Fruit fly (Drosophila melanogaster) whole organism, embryonic: ENCODE data around the gene Drsl4.
A peak's percentile ranks its signal among the peaks of the same experiment; 100 is the strongest.

Experiments
- BtbVII ChIP-seq: fragments of 200-800 bp; sonication (Bioruptor generic); optimal IDR thresholded peaks from 3 replicates; lab custom pipeline; 2017; ENCODE audit warnings: missing biosample characterization, mild to moderate bottlenecking, missing genetic modification characterization
- CG10654 ChIP-seq: fragments of 200-800 bp; sonication (Bioruptor generic); optimal IDR thresholded peaks from 2 replicates; lab custom pipeline; 2016; ENCODE audit warnings: missing biosample characterization, missing genetic modification characterization
- CG12299 ChIP-seq: fragments of 200-800 bp; sonication (Bioruptor generic); optimal IDR thresholded peaks from 2 replicates; lab custom pipeline; 2018; ENCODE audit warnings: missing biosample characterization, mild to moderate bottlenecking, missing genetic modification characterization
- CG14710 ChIP-seq: fragments of 200-800 bp; sonication (Bioruptor generic); optimal IDR thresholded peaks from 3 replicates; lab custom pipeline; 2019; ENCODE audit warnings: missing biosample characterization, mild to moderate bottlenecking, missing genetic modification characterization, moderate library complexity
- CG17802 ChIP-seq: fragments of 200-800 bp; sonication (Bioruptor generic); optimal IDR thresholded peaks from 2 replicates; lab custom pipeline; 2018; ENCODE audit warnings: missing biosample characterization, mild to moderate bottlenecking, missing genetic modification characterization, moderate library complexity
- CG2120 ChIP-seq: fragments of 200-800 bp; sonication (Bioruptor generic); optimal IDR thresholded peaks from 3 replicates; lab custom pipeline; 2016; ENCODE audit warnings: missing biosample characterization, missing genetic modification characterization
- CG2875 ChIP-seq: fragments of 200-800 bp; sonication (Bioruptor generic); optimal IDR thresholded peaks from 2 replicates; lab custom pipeline; 2017; ENCODE audit warnings: missing biosample characterization, mild to moderate bottlenecking, missing genetic modification characterization, missing genetic modification reagents
- CG34422 ChIP-seq: fragments of 200-800 bp; sonication (Bioruptor generic); IDR thresholded peaks from 3 replicates; pipeline ENCODE4 v1.3.6; 2022; ENCODE audit warnings: missing biosample characterization, missing genetic modification characterization
- CG42726 ChIP-seq: fragments of 200-800 bp; sonication (Bioruptor generic); IDR thresholded peaks from 2 replicates; pipeline ENCODE4 v1.3.6; 2022; ENCODE audit warnings: missing biosample characterization, missing genetic modification characterization; ENCODE audit not compliant: partially characterized antibody
- CG4854 ChIP-seq: fragments of 200-800 bp; sonication (Bioruptor generic); optimal IDR thresholded peaks from 2 replicates; lab custom pipeline; 2016; ENCODE audit warnings: missing biosample characterization, missing genetic modification characterization, inconsistent platforms
- CG6654 ChIP-seq: fragments of 200-800 bp; sonication (Bioruptor generic); optimal IDR thresholded peaks from 2 replicates; lab custom pipeline; 2017; ENCODE audit warnings: missing biosample characterization, mild to moderate bottlenecking, missing genetic modification characterization
- CG8290 ChIP-seq, 3 experiments: fragments of 200-800 bp; sonication (Bioruptor generic); optimal IDR thresholded peaks; 2 replicates each; lab custom pipeline; 2016 to 2019; ENCODE audit warnings: missing biosample characterization in 3 of 3, missing genetic modification characterization in 3 of 3, mild to moderate bottlenecking in 2 of 3, moderate library complexity in 1 of 3
- Drgx ChIP-seq: fragments of 200-800 bp; sonication (Bioruptor generic); IDR thresholded peaks from 2 replicates; pipeline ENCODE4 v1.3.6; 2022; ENCODE audit warnings: missing biosample characterization, missing genetic modification characterization
- Ets65A ChIP-seq: fragments of 200-800 bp; sonication (Bioruptor generic); peaks from one replicate; lab custom pipeline; 2016; ENCODE audit warnings: missing biosample characterization, missing genetic modification characterization
- Fer1 ChIP-seq: fragments of 200-800 bp; sonication (Bioruptor generic); optimal IDR thresholded peaks from 2 replicates; lab custom pipeline; 2017; ENCODE audit warnings: missing biosample characterization, mild to moderate bottlenecking, missing genetic modification characterization
- HLH4C ChIP-seq: fragments of 200-800 bp; sonication (Bioruptor generic); IDR thresholded peaks from 3 replicates; pipeline ENCODE4 v1.3.6; 2022; ENCODE audit warnings: missing biosample characterization, missing genetic modification characterization; ENCODE audit not compliant: partially characterized antibody
- Hey ChIP-seq: fragments of 200-800 bp; sonication (Bioruptor generic); optimal IDR thresholded peaks from 3 replicates; lab custom pipeline; 2018; ENCODE audit warnings: missing biosample characterization, mild to moderate bottlenecking, missing genetic modification characterization
- Hsf ChIP-seq: fragments of 200-800 bp; sonication (Bioruptor generic); optimal IDR thresholded peaks from 3 replicates; lab custom pipeline; 2016; ENCODE audit warnings: missing biosample characterization, missing genetic modification characterization
- Med ChIP-seq: fragments of 200-800 bp; sonication (Bioruptor generic); peaks from one replicate; lab custom pipeline; 2016; ENCODE audit warnings: missing biosample characterization, missing genetic modification characterization, mild to moderate bottlenecking, inconsistent platforms, moderate library complexity
- NFAT ChIP-seq: fragments of 200-800 bp; sonication (Bioruptor generic); IDR thresholded peaks from 2 replicates; pipeline ENCODE4 v1.3.6; 2022; ENCODE audit warnings: missing biosample characterization, missing genetic modification characterization
- NK7.1 ChIP-seq: fragments of 200-800 bp; sonication (Bioruptor generic); optimal IDR thresholded peaks from 3 replicates; lab custom pipeline; 2016; ENCODE audit warnings: missing biosample characterization, missing genetic modification characterization
- Scr ChIP-seq: fragments of 200-800 bp; sonication (Bioruptor generic); IDR thresholded peaks from 2 replicates; pipeline ENCODE4 v1.3.6; 2022; ENCODE audit warnings: missing biosample characterization, missing genetic modification characterization; ENCODE audit not compliant: partially characterized antibody
- ato ChIP-seq: fragments of 200-800 bp; sonication (Bioruptor generic); IDR thresholded peaks from 2 replicates; pipeline ENCODE4 v1.3.6; 2022; ENCODE audit warnings: missing biosample characterization, missing genetic modification characterization; ENCODE audit not compliant: partially characterized antibody
- cad ChIP-seq: fragments of >200 bp; optimal IDR thresholded peaks from 2 replicates; lab custom pipeline; 2017; ENCODE audit warnings: missing biosample characterization, missing genetic modification characterization
- cg ChIP-seq: fragments of 200-800 bp; sonication (Bioruptor generic); optimal IDR thresholded peaks from 3 replicates; lab custom pipeline; 2019; ENCODE audit warnings: missing biosample characterization, mild to moderate bottlenecking, missing genetic modification characterization, moderate library complexity
- chm ChIP-seq: fragments of 200-800 bp; sonication (Bioruptor generic); IDR thresholded peaks from 2 replicates; pipeline ENCODE4 v1.3.6; 2022; ENCODE audit warnings: missing biosample characterization, missing genetic modification characterization
- crol ChIP-seq: fragments of 200-800 bp; sonication (Bioruptor generic); IDR thresholded peaks from 2 replicates; pipeline ENCODE4 v1.3.6; 2022; ENCODE audit warnings: missing biosample characterization, missing genetic modification characterization
- dmrt11E ChIP-seq: fragments of 200-800 bp; sonication (Bioruptor generic); optimal IDR thresholded peaks from 3 replicates; lab custom pipeline; 2018; ENCODE audit warnings: missing biosample characterization, mild to moderate bottlenecking, missing genetic modification characterization, moderate library complexity
- dpn ChIP-seq, 2 experiments: fragments of 200-800 bp; sonication (Bioruptor generic); optimal IDR thresholded peaks; 3 replicates each; lab custom pipeline; 2016; ENCODE audit warnings: missing biosample characterization in 2 of 2, missing genetic modification characterization in 2 of 2
- dysf ChIP-seq: fragments of 200-800 bp; sonication (Bioruptor generic); IDR thresholded peaks from 3 replicates; pipeline ENCODE4 v1.3.6; 2022; ENCODE audit warnings: missing biosample characterization, missing genetic modification characterization
- gem ChIP-seq: fragments of 200-800 bp; sonication (Bioruptor generic); optimal IDR thresholded peaks from 2 replicates; lab custom pipeline; 2019; ENCODE audit warnings: missing biosample characterization, mild to moderate bottlenecking, missing genetic modification characterization, moderate library complexity
- grau ChIP-seq: fragments of 200-800 bp; optimal IDR thresholded peaks from 3 replicates; lab custom pipeline; 2019; ENCODE audit warnings: missing biosample characterization, mild to moderate bottlenecking, missing genetic modification characterization, moderate library complexity
- hbn ChIP-seq: fragments of 200-800 bp; sonication (Bioruptor generic); IDR thresholded peaks from 2 replicates; pipeline ENCODE4 v1.3.6; 2022; ENCODE audit warnings: missing biosample characterization, missing genetic modification characterization; ENCODE audit not compliant: partially characterized antibody
- kni ChIP-seq: fragments of 200-800 bp; sonication (Bioruptor generic); optimal IDR thresholded peaks from 3 replicates; lab custom pipeline; 2017; ENCODE audit warnings: mild to moderate bottlenecking, missing biosample characterization, missing genetic modification reagents, missing genetic modification characterization
- nom ChIP-seq: fragments of 200-800 bp; sonication (Bioruptor generic); optimal IDR thresholded peaks from 2 replicates; lab custom pipeline; 2017; ENCODE audit warnings: missing biosample characterization, missing genetic modification characterization, mild to moderate bottlenecking, moderate library complexity, missing genetic modification reagents
- oc ChIP-seq: fragments of 200-800 bp; sonication (Bioruptor generic); optimal IDR thresholded peaks from 2 replicates; lab custom pipeline; 2018; ENCODE audit warnings: missing biosample characterization, mild to moderate bottlenecking, missing genetic modification characterization, moderate library complexity
- p53 ChIP-seq: fragments of 200-800 bp; sonication (Bioruptor generic); optimal IDR thresholded peaks from 2 replicates; lab custom pipeline; 2016; ENCODE audit warnings: missing biosample characterization, missing genetic modification characterization
- psq ChIP-seq: fragments of 200-800 bp; sonication (Bioruptor generic); optimal IDR thresholded peaks from 2 replicates; lab custom pipeline; 2017; ENCODE audit warnings: missing biosample characterization, missing genetic modification characterization
- sd ChIP-seq: fragments of 200-800 bp; sonication (Bioruptor generic); optimal IDR thresholded peaks from 3 replicates; lab custom pipeline; 2018; ENCODE audit warnings: missing biosample characterization, mild to moderate bottlenecking, missing genetic modification characterization, moderate library complexity
- sens ChIP-seq: fragments of 200-800 bp; sonication (Bioruptor generic); peaks from one replicate; lab custom pipeline; 2016; ENCODE audit warnings: missing biosample characterization, missing genetic modification characterization
- twi ChIP-seq: fragments of 200-800 bp; optimal IDR thresholded peaks from 2 replicates; lab custom pipeline; 2019; ENCODE audit warnings: missing biosample characterization, mild to moderate bottlenecking, missing genetic modification characterization, moderate library complexity

Gene Drsl4

dm6 chr3L:3336368-3337164, 21.1 kb downstream of the Drsl4 start, which contains the start of the genes Drsl6 and kst (continued):
- no peak for TF ChIP-seq BtbVII (GFP tag; lab: Kevin White, UChicago)
- TF ChIP-seq Drgx = peak; percentile 44; the same call in 1 of the 2 replicates
- TF ChIP-seq hbn (GFP tag; lab: Robert Waterston, UW) = peak; percentile 47; the same call in 1 of the 2 replicates
- peak; percentile 83 for TF ChIP-seq sens (GFP tag; lab: Kevin White, UChicago)
- no peak for TF ChIP-seq Hsf
- TF ChIP-seq chm (GFP tag; lab: Robert Waterston, UW) = peak; percentile 85
- peak; percentile 79 for TF ChIP-seq gem (tag; lab: Kevin White, UChicago)
- TF ChIP-seq CG8290 (GFP tag; optimal IDR thresholded peaks at IDR 0.05; lab: Kevin White, UChicago) = peak; percentile 41
- TF ChIP-seq CG8290 (tag; optimal IDR thresholded peaks at IDR 0.05; lab: Kevin White, UChicago) = no peak
- peak; percentile 37 for TF ChIP-seq CG2120 (GFP tag; lab: Kevin White, UChicago)
- TF ChIP-seq dpn (GFP tag; optimal IDR thresholded peaks at IDR 0.05; lab: Kevin White, UChicago) = peak in 1 of 2 experiments; percentile 27
- TF ChIP-seq CG12299 (tag; lab: Kevin White, UChicago) = no peak
- TF ChIP-seq CG2875 (GFP tag; lab: Kevin White, UChicago) = no peak
- peak; percentile 37 for TF ChIP-seq CG4854 (GFP tag; lab: Kevin White, UChicago)
- peak; percentile 23 for TF ChIP-seq CG14710 (tag; lab: Kevin White, UChicago)
- TF ChIP-seq Fer1 (GFP tag; lab: Kevin White, UChicago) = peak; percentile 32

- TF ChIP-seq Ets65A (peak; percentile 69), chm (GFP tag; lab: Robert Waterston, UW) (0 out of 2 replicates have a peak, but pooled peaks have one; percentile 50), psq (GFP tag; lab: Kevin White, UChicago) (peak; percentile 88), cg (GFP tag; lab: Kevin White, UChicago) (peak; percentile 54), dysf (GFP tag; lab: Robert Waterston, UW) (no peak), Med (GFP tag; lab: Kevin White, UChicago) (peak; percentile 9), cad (GFP tag; lab: Kevin White, UChicago) (peak; percentile 4), Hey (no peak)
Measured at dm6 chr3L:3337345-3337928, 22.0 kb downstream of the Drsl4 start.

dm6 chr3L:3338028-3338855, 22.8 kb downstream of the Drsl4 start:
- TF ChIP-seq kni (GFP tag; lab: Kevin White, UChicago) (peak; percentile 29), Scr (GFP tag; lab: Robert Waterston, UW) (no peak), chm (GFP tag; lab: Robert Waterston, UW) (peak; percentile 38; the same call in 1 of the 2 replicates), p53 (GFP tag; lab: Kevin White, UChicago) (no peak), cad (GFP tag; lab: Kevin White, UChicago) (peak; percentile 54), grau (peak; percentile 34), twi (tag; lab: Kevin White, UChicago) (no peak), crol (GFP tag; lab: Robert Waterston, UW) (peak; percentile 78), NK7.1 (no peak), nom (GFP tag; lab: Kevin White, UChicago) (peak; percentile 31), CG17802 (peak; percentile 62), HLH4C (GFP tag; lab: Robert Waterston, UW) (0 out of 3 replicates have a peak, but pooled peaks have one; percentile 29), sd (peak; percentile 97), Med (GFP tag; lab: Kevin White, UChicago) (peak; percentile 66), ato (GFP tag; lab: Robert Waterston, UW) (0 out of 2 replicates have a peak, but pooled peaks have one; percentile 25), dmrt11E (tag; lab: Kevin White, UChicago) (no peak), CG10654 (no peak), CG34422 (GFP tag; lab: Robert Waterston, UW) (0 out of 3 replicates have a peak, but pooled peaks have one; percentile 26), NFAT (GFP tag; lab: Robert Waterston, UW) (0 out of 2 replicates have a peak, but pooled peaks have one; percentile 21), CG6654 (GFP tag; lab: Kevin White, UChicago) (peak; percentile 94), CG42726 (0 out of 2 replicates have a peak, but pooled peaks have one; percentile 19), Ets65A (peak; percentile 67), oc (peak; percentile 75), sens (GFP tag; lab: Kevin White, UChicago) (peak; percentile 52)
